Worm (Caenorhabditis elegans) whole organism, L4 larva: Measurements from ENCODE around the gene inx-10.

Source experiments
- aly-2 ChIP-seq: sonication (generic microtip); optimal IDR thresholded peaks from 2 replicates; lab custom pipeline; 2018; ENCODE audit warnings: missing biosample characterization, missing genetic modification characterization
- fos-1 ChIP-seq: fragments of 150-350 bp; optimal IDR thresholded peaks from 2 replicates; lab custom pipeline; 2014; ENCODE audit warnings: missing biosample characterization, missing genetic modification characterization
- jun-1 ChIP-seq: fragments of 150-350 bp; optimal IDR thresholded peaks from 2 replicates; lab custom pipeline; 2014; ENCODE audit warnings: missing biosample characterization, missing genetic modification reagents, missing genetic modification characterization
- nhr-10 ChIP-seq: fragments of 150-350 bp; optimal IDR thresholded peaks from 2 replicates; lab custom pipeline; 2014; ENCODE audit warnings: missing biosample characterization, missing genetic modification characterization
- nhr-6 ChIP-seq: fragments of 150-350 bp; optimal IDR thresholded peaks from 2 replicates; lab custom pipeline; 2014; ENCODE audit warnings: missing biosample characterization, missing genetic modification characterization
- nhr-76 ChIP-seq: fragments of 150-350 bp; optimal IDR thresholded peaks from 2 replicates; lab custom pipeline; 2014; ENCODE audit warnings: missing biosample characterization, missing genetic modification characterization
- snpc-4 ChIP-seq: fragments of 150-350 bp; optimal IDR thresholded peaks from 2 replicates; lab custom pipeline; 2014; ENCODE audit warnings: missing biosample characterization, missing genetic modification characterization
- spr-3 ChIP-seq: fragments of 200-800 bp; sonication (Bioruptor generic); optimal IDR thresholded peaks from 2 replicates; lab custom pipeline; 2018; ENCODE audit warnings: mild to moderate bottlenecking, missing genetic modification characterization, missing compliant biosample characterization
- unc-62 ChIP-seq, 3 experiments: fragments of 150-350 bp in 1 of 3; sonication (generic microtip); optimal IDR thresholded peaks in 2 of 3; peaks in 1 of 3; 1 replicate in 1 of 3; 2 replicates in 2 of 3; lab custom pipeline; 2014 to 2017; ENCODE audit warnings: missing biosample characterization in 3 of 3, missing genetic modification characterization in 3 of 3, missing genetic modification reagents in 3 of 3, missing genotype in 1 of 3
- zag-1 ChIP-seq: fragments of 150-350 bp; optimal IDR thresholded peaks from 2 replicates; lab custom pipeline; 2014; ENCODE audit warnings: missing biosample characterization, missing genetic modification characterization
- ztf-11 ChIP-seq: fragments of 150-350 bp; optimal IDR thresholded peaks from 2 replicates; lab custom pipeline; 2014; ENCODE audit warnings: missing biosample characterization, missing genetic modification characterization

- TF ChIP-seq nhr-76 (tag; lab: Kevin White, UChicago): no peak
- no peak for TF ChIP-seq nhr-6
- no peak for TF ChIP-seq zag-1 (tag; lab: Kevin White, UChicago)
- TF ChIP-seq ztf-11: no peak
- no peak for TF ChIP-seq snpc-4 (tag; lab: Kevin White, UChicago)
- TF ChIP-seq nhr-10 (tag; lab: Kevin White, UChicago): no peak
- no peak for TF ChIP-seq aly-2 (tag; lab: Kevin White, UChicago)
- no peak for TF ChIP-seq spr-3 (GFP tag; lab: Kevin White, UChicago)
- no peak for TF ChIP-seq fos-1
- no peak for TF ChIP-seq unc-62 (GFP tag; optimal IDR thresholded peaks at IDR 0.05 in 1 of 2; lab: Kevin White, UChicago)
- TF ChIP-seq unc-62 (tag; optimal IDR thresholded peaks at IDR 0.05; lab: Kevin White, UChicago): no peak
- no peak for TF ChIP-seq jun-1 (tag; lab: Kevin White, UChicago)
These were observed 15.5 kb upstream of the inx-10 start for ce11 chrV:9222819-9223218.
